Worm (Caenorhabditis elegans) whole organism, late embryonic: ENCODE data around the gene toc-1.

Source experiments
- C08G9.2 ChIP-seq: sonication (generic microtip); optimal IDR thresholded peaks from 2 replicates; lab custom pipeline; 2016; ENCODE audit warnings: mild to moderate bottlenecking, missing genetic modification characterization, moderate library complexity, missing compliant biosample characterization
- ahr-1 ChIP-seq: sonication (generic microtip); optimal IDR thresholded peaks from 2 replicates; lab custom pipeline; 2016; ENCODE audit warnings: missing genetic modification characterization, missing compliant biosample characterization
- ama-1 ChIP-seq: fragments of 150-350 bp; optimal IDR thresholded peaks from 2 replicates; lab custom pipeline; 2014
- ceh-14 ChIP-seq: sonication (generic microtip); optimal IDR thresholded peaks from 2 replicates; lab custom pipeline; 2016; ENCODE audit warnings: missing genotype, missing genetic modification characterization, missing compliant biosample characterization
- ceh-19 ChIP-seq: fragments of 200-800 bp; sonication (Bioruptor generic); optimal IDR thresholded peaks from 2 replicates; lab custom pipeline; 2018; ENCODE audit warnings: mild to moderate bottlenecking, missing genetic modification characterization, missing compliant biosample characterization
- ceh-2 ChIP-seq: sonication (generic microtip); optimal IDR thresholded peaks from 2 replicates; lab custom pipeline; 2016; ENCODE audit warnings: missing genotype, missing genetic modification characterization, missing compliant biosample characterization
- ceh-22 ChIP-seq: sonication (generic microtip); optimal IDR thresholded peaks from 2 replicates; lab custom pipeline; 2017; ENCODE audit warnings: missing biosample characterization, missing genetic modification characterization
- ceh-24 ChIP-seq: sonication (generic microtip); optimal IDR thresholded peaks from 2 replicates; lab custom pipeline; 2016; ENCODE audit warnings: mild to moderate bottlenecking, missing genetic modification characterization, missing compliant biosample characterization
- ceh-30 ChIP-seq: fragments of 150-350 bp; optimal IDR thresholded peaks from 2 replicates; lab custom pipeline; 2014; ENCODE audit warnings: missing biosample characterization, missing genetic modification characterization
- ceh-48 ChIP-seq: sonication (generic microtip); optimal IDR thresholded peaks from 2 replicates; lab custom pipeline; 2016; ENCODE audit warnings: missing genetic modification characterization, inconsistent platforms, missing compliant biosample characterization
- ceh-9 ChIP-seq: sonication (generic microtip); optimal IDR thresholded peaks from 2 replicates; lab custom pipeline; 2016; ENCODE audit warnings: mild to moderate bottlenecking, missing genetic modification characterization, inconsistent platforms, missing compliant biosample characterization
- che-1 ChIP-seq: sonication (generic microtip); optimal IDR thresholded peaks from 2 replicates; lab custom pipeline; 2016; ENCODE audit warnings: mild to moderate bottlenecking, missing genetic modification characterization, missing compliant biosample characterization
- elt-2 ChIP-seq: sonication (generic microtip); optimal IDR thresholded peaks from 2 replicates; lab custom pipeline; 2016; ENCODE audit warnings: missing genetic modification reagents, missing genetic modification characterization, missing compliant biosample characterization
- elt-4 ChIP-seq: sonication (generic microtip); optimal IDR thresholded peaks from 2 replicates; lab custom pipeline; 2016; ENCODE audit warnings: missing genetic modification characterization, missing compliant biosample characterization
- eyg-1 ChIP-seq: sonication (generic microtip); optimal IDR thresholded peaks from 2 replicates; lab custom pipeline; 2016; ENCODE audit warnings: missing genotype, missing genetic modification characterization, missing compliant biosample characterization
- fax-1 ChIP-seq: sonication (generic microtip); optimal IDR thresholded peaks from 2 replicates; lab custom pipeline; 2016; ENCODE audit warnings: missing genotype, missing genetic modification characterization, missing compliant biosample characterization
- gmeb-2 ChIP-seq: sonication (generic microtip); optimal IDR thresholded peaks from 2 replicates; lab custom pipeline; 2016; ENCODE audit warnings: missing genetic modification characterization, inconsistent platforms, missing compliant biosample characterization
- hlh-30 ChIP-seq: sonication (generic microtip); optimal IDR thresholded peaks from 2 replicates; lab custom pipeline; 2017; ENCODE audit warnings: antibody characterized with exemption, missing genetic modification characterization, missing compliant biosample characterization; ENCODE audit not compliant: insufficient read depth
- hlh-6 ChIP-seq: sonication (generic microtip); optimal IDR thresholded peaks from 2 replicates; lab custom pipeline; 2016; ENCODE audit warnings: missing genotype, missing genetic modification characterization, missing compliant biosample characterization
- lin-11 ChIP-seq: fragments of 200-800 bp; sonication (Bioruptor generic); optimal IDR thresholded peaks from 2 replicates; lab custom pipeline; 2018; ENCODE audit warnings: mild to moderate bottlenecking, missing genetic modification characterization, missing compliant biosample characterization
- madf-2 ChIP-seq: sonication (generic microtip); optimal IDR thresholded peaks from 2 replicates; lab custom pipeline; 2017; ENCODE audit warnings: missing genetic modification characterization, missing compliant biosample characterization
- mec-3 ChIP-seq: sonication (generic microtip); optimal IDR thresholded peaks from 2 replicates; lab custom pipeline; 2016; ENCODE audit warnings: borderline replicate concordance, missing genetic modification characterization, missing compliant biosample characterization
- nfya-1 ChIP-seq: sonication (generic microtip); optimal IDR thresholded peaks from 2 replicates; lab custom pipeline; 2017; ENCODE audit warnings: missing genetic modification characterization, mild to moderate bottlenecking, missing compliant biosample characterization, antibody characterized with exemption, moderate library complexity
- nhr-11 ChIP-seq: fragments of 150-350 bp; optimal IDR thresholded peaks from 2 replicates; lab custom pipeline; 2014; ENCODE audit warnings: missing biosample characterization, missing genetic modification characterization
- nhr-232 ChIP-seq: sonication (generic microtip); optimal IDR thresholded peaks from 2 replicates; lab custom pipeline; 2016; ENCODE audit warnings: missing genetic modification characterization, missing compliant biosample characterization
- npax-4 ChIP-seq: sonication (generic microtip); optimal IDR thresholded peaks from 2 replicates; lab custom pipeline; 2016; ENCODE audit warnings: missing genetic modification characterization, missing compliant biosample characterization
- odd-2 ChIP-seq: sonication (generic microtip); optimal IDR thresholded peaks from 2 replicates; lab custom pipeline; 2017; ENCODE audit warnings: antibody characterized with exemption, mild to moderate bottlenecking, missing genetic modification characterization, missing compliant biosample characterization
- pag-3 ChIP-seq: sonication (generic microtip); optimal IDR thresholded peaks from 2 replicates; lab custom pipeline; 2016; ENCODE audit warnings: missing compliant biosample characterization, missing genetic modification characterization, borderline replicate concordance
- pha-4 ChIP-seq: fragments of 150-350 bp; optimal IDR thresholded peaks from 2 replicates; lab custom pipeline; 2018; ENCODE audit warnings: missing biosample characterization, missing genetic modification reagents, missing genetic modification characterization
- ref-2 ChIP-seq: sonication (generic microtip); optimal IDR thresholded peaks from 2 replicates; lab custom pipeline; 2016; ENCODE audit warnings: missing genetic modification characterization, missing compliant biosample characterization
- rnt-1 ChIP-seq: sonication (generic microtip); optimal IDR thresholded peaks from 2 replicates; lab custom pipeline; 2016; ENCODE audit warnings: missing genetic modification characterization, missing compliant biosample characterization
- sox-4 ChIP-seq: sonication (generic microtip); optimal IDR thresholded peaks from 2 replicates; lab custom pipeline; 2017; ENCODE audit warnings: mild to moderate bottlenecking, missing genetic modification characterization, inconsistent platforms, missing compliant biosample characterization
- tbx-2 ChIP-seq: sonication (generic microtip); optimal IDR thresholded peaks from 2 replicates; lab custom pipeline; 2016; ENCODE audit warnings: missing genetic modification characterization, missing compliant biosample characterization
- ttx-3 ChIP-seq: sonication (generic microtip); optimal IDR thresholded peaks from 2 replicates; lab custom pipeline; 2016; ENCODE audit warnings: missing genetic modification reagents, missing genetic modification characterization, missing compliant biosample characterization
- unc-3 ChIP-seq, 2 experiments: fragments of 200-800 bp in 1 of 2; sonication (Bioruptor generic) in 1 of 2; sonication (generic microtip) in 1 of 2; conservative IDR thresholded peaks in 1 of 2; optimal IDR thresholded peaks in 1 of 2; 2 replicates each; pipeline versions ENCODE4 v1.3.6 to Lab custom; 2016 to 2022; ENCODE audit warnings: missing compliant biosample characterization in 2 of 2, missing genetic modification characterization in 2 of 2, missing genetic modification reagents in 1 of 2
- unc-55 ChIP-seq: sonication (generic microtip); optimal IDR thresholded peaks from 2 replicates; lab custom pipeline; 2017; ENCODE audit warnings: missing biosample characterization, missing genetic modification reagents, missing genetic modification characterization

The toc-1 gene

ce11 chrIII:5286205-5286604 is 11.2 kb downstream of the toc-1 start, which contains the start of gene ZC395.11:
Gene ZC395.11, minus strand, starts transcription at chrIII:5286305.
- TF ChIP-seq ceh-24 (no peak), ceh-30 (tag; lab: Kevin White, UChicago) (no peak), ceh-22 (tag; lab: Kevin White, UChicago) (no peak), ceh-14 (tag; lab: Kevin White, UChicago) (no peak), unc-3 (GFP tag; conservative IDR thresholded peaks at IDR 0.05; lab: Robert Waterston, UW) (no peak), unc-3 (tag; optimal IDR thresholded peaks at IDR 0.05; lab: Kevin White, UChicago) (no peak), ahr-1 (no peak), elt-4 (no peak), tbx-2 (tag; lab: Kevin White, UChicago) (no peak), lin-11 (tag; lab: Kevin White, UChicago) (no peak), hlh-30 (tag; lab: Kevin White, UChicago) (no peak), eyg-1 (tag; lab: Kevin White, UChicago) (no peak), madf-2 (tag; lab: Kevin White, UChicago) (no peak), odd-2 (tag; lab: Kevin White, UChicago) (no peak), nhr-11 (tag; lab: Kevin White, UChicago) (no peak)

ce11 chrIII:5287877-5288276 is 12.8 kb downstream of the toc-1 start, which contains the start of gene T15B12.1:
Gene T15B12.1, plus strand, starts transcription at chrIII:5288177.
- TF ChIP-seq mec-3 (no peak), lin-11 (tag; lab: Kevin White, UChicago) (no peak), gmeb-2 (tag; lab: Kevin White, UChicago) (no peak), ref-2 (tag; lab: Kevin White, UChicago) (no peak), C08G9.2 (tag; lab: Kevin White, UChicago) (no peak), hlh-6 (tag; lab: Kevin White, UChicago) (no peak), pag-3 (tag; lab: Kevin White, UChicago) (no peak)

ce11 chrIII:5290230-5290629 is 15.2 kb downstream of the toc-1 start:
- TF ChIP-seq ama-1 (lab: Kevin White, UChicago) (no peak), sox-4 (tag; lab: Kevin White, UChicago) (no peak), rnt-1 (tag; lab: Kevin White, UChicago) (no peak), unc-55 (GFP tag; lab: Kevin White, UChicago) (no peak), nfya-1 (tag; lab: Kevin White, UChicago) (no peak), npax-4 (tag; lab: Kevin White, UChicago) (no peak), ceh-2 (tag; lab: Kevin White, UChicago) (no peak), eyg-1 (tag; lab: Kevin White, UChicago) (no peak), ceh-9 (tag; lab: Kevin White, UChicago) (no peak), che-1 (tag; lab: Kevin White, UChicago) (no peak), nhr-232 (tag; lab: Kevin White, UChicago) (no peak), fax-1 (tag; lab: Kevin White, UChicago) (no peak), ttx-3 (tag; lab: Kevin White, UChicago) (no peak), pha-4 (no peak), ceh-19 (GFP tag; lab: Kevin White, UChicago) (no peak)

- no peak for TF ChIP-seq ceh-48 (tag; lab: Kevin White, UChicago)
- peak; percentile 23 for TF ChIP-seq elt-2 (tag; lab: Kevin White, UChicago)
Observed at ce11 chrIII:5291281-5291680, 16.2 kb downstream of the toc-1 start.
